Fruit fly (Drosophila melanogaster) whole organism, embryonic: ENCODE results near the gene CHOp24.

Experiments used
- Abd-B ChIP-seq: fragments of 200-800 bp; sonication (Bioruptor generic); optimal IDR thresholded peaks from 2 replicates; lab custom pipeline; 2018; ENCODE audit warnings: missing biosample characterization, mild to moderate bottlenecking, missing genetic modification characterization, moderate library complexity
- Atf6 ChIP-seq: fragments of 200-800 bp; sonication (Bioruptor generic); IDR thresholded peaks from 2 replicates; pipeline ENCODE4 v1.3.6; 2022; ENCODE audit warnings: missing biosample characterization, missing genetic modification characterization
- CG11723 ChIP-seq: fragments of 200-800 bp; sonication (Bioruptor generic); optimal IDR thresholded peaks from 2 replicates; lab custom pipeline; 2017; ENCODE audit warnings: missing biosample characterization, mild to moderate bottlenecking, missing genetic modification characterization
- CG12391 ChIP-seq: fragments of 200-800 bp; sonication (Bioruptor generic); optimal IDR thresholded peaks from 3 replicates; lab custom pipeline; 2018; ENCODE audit warnings: missing biosample characterization, mild to moderate bottlenecking, missing genetic modification characterization, moderate library complexity
- CG14710 ChIP-seq: fragments of 200-800 bp; sonication (Bioruptor generic); optimal IDR thresholded peaks from 3 replicates; lab custom pipeline; 2019; ENCODE audit warnings: missing biosample characterization, mild to moderate bottlenecking, missing genetic modification characterization, moderate library complexity
- CG14965 ChIP-seq: fragments of 200-800 bp; sonication (Bioruptor generic); optimal IDR thresholded peaks from 2 replicates; lab custom pipeline; 2016; ENCODE audit warnings: missing biosample characterization, missing genetic modification characterization, borderline replicate concordance
- CG16813 ChIP-seq: fragments of 200-800 bp; sonication (Bioruptor generic); IDR thresholded peaks from 3 replicates; pipeline ENCODE4 v1.3.6; 2022; ENCODE audit warnings: missing biosample characterization, missing genetic modification characterization; ENCODE audit not compliant: partially characterized antibody
- CG16863 ChIP-seq: fragments of 200-800 bp; sonication (Bioruptor generic); optimal IDR thresholded peaks from 3 replicates; lab custom pipeline; 2016; ENCODE audit warnings: missing biosample characterization, missing genetic modification characterization
- CG1832 ChIP-seq: fragments of 200-800 bp; sonication (Bioruptor generic); optimal IDR thresholded peaks from 2 replicates; lab custom pipeline; 2017; ENCODE audit warnings: missing biosample characterization, mild to moderate bottlenecking, missing genetic modification characterization, inconsistent platforms
- CG2889 ChIP-seq: fragments of 200-800 bp; sonication (Bioruptor generic); IDR thresholded peaks from 3 replicates; pipeline ENCODE4 v1.3.6; 2022; ENCODE audit warnings: missing biosample characterization, missing genetic modification characterization
- CG31388 ChIP-seq: fragments of 200-800 bp; sonication (Bioruptor generic); optimal IDR thresholded peaks from 2 replicates; lab custom pipeline; 2016; ENCODE audit warnings: missing biosample characterization, missing genetic modification characterization
- CG34376 ChIP-seq: fragments of 200-800 bp; sonication (Bioruptor generic); optimal IDR thresholded peaks from 2 replicates; lab custom pipeline; 2018; ENCODE audit warnings: missing biosample characterization, mild to moderate bottlenecking, missing genetic modification characterization
- CG7963 ChIP-seq: fragments of 200-800 bp; sonication (Bioruptor generic); IDR thresholded peaks from 3 replicates; pipeline ENCODE4 v1.3.6; 2022; ENCODE audit warnings: missing biosample characterization, missing genetic modification characterization; ENCODE audit not compliant: partially characterized antibody
- CG8765 ChIP-seq: fragments of 200-800 bp; sonication (Bioruptor generic); IDR thresholded peaks from 2 replicates; pipeline ENCODE4 v1.3.6; 2022; ENCODE audit warnings: missing biosample characterization, missing genetic modification characterization
- CG9876 ChIP-seq: fragments of 200-800 bp; sonication (Bioruptor generic); optimal IDR thresholded peaks from 2 replicates; lab custom pipeline; 2016; ENCODE audit warnings: missing biosample characterization, missing genetic modification characterization
- Dp ChIP-seq: fragments of 200-800 bp; sonication (Bioruptor generic); optimal IDR thresholded peaks from 2 replicates; lab custom pipeline; 2018; ENCODE audit warnings: missing biosample characterization, mild to moderate bottlenecking, missing genetic modification characterization, moderate library complexity
- E2f1 ChIP-seq: fragments of 200-800 bp; sonication (Bioruptor generic); IDR thresholded peaks from 2 replicates; pipeline ENCODE4 v1.3.6; 2022; ENCODE audit warnings: missing biosample characterization, missing genetic modification characterization
- HHEX ChIP-seq: fragments of 200-800 bp; sonication (Bioruptor generic); optimal IDR thresholded peaks from 3 replicates; lab custom pipeline; 2017; ENCODE audit warnings: missing biosample characterization, mild to moderate bottlenecking, missing genetic modification characterization, missing genetic modification reagents
- Hey ChIP-seq: fragments of 200-800 bp; sonication (Bioruptor generic); optimal IDR thresholded peaks from 3 replicates; lab custom pipeline; 2018; ENCODE audit warnings: missing biosample characterization, mild to moderate bottlenecking, missing genetic modification characterization
- Hr51 ChIP-seq, 2 experiments: fragments of 200-800 bp; sonication (Bioruptor generic); optimal IDR thresholded peaks; 2 replicates in 1 of 2; 3 replicates in 1 of 2; lab custom pipeline; 2016 to 2018; ENCODE audit warnings: missing biosample characterization in 2 of 2, missing genetic modification characterization in 2 of 2, mild to moderate bottlenecking in 1 of 2, moderate library complexity in 1 of 2
- Mes4 ChIP-seq: fragments of 200-800 bp; sonication (Bioruptor generic); optimal IDR thresholded peaks from 2 replicates; lab custom pipeline; 2016; ENCODE audit warnings: missing biosample characterization, missing genetic modification characterization
- Myb ChIP-seq: fragments of 200-800 bp; sonication (Bioruptor generic); optimal IDR thresholded peaks from 2 replicates; lab custom pipeline; 2016; ENCODE audit warnings: missing biosample characterization, missing genetic modification characterization
- NC2α ChIP-seq: fragments of 200-800 bp; sonication (Bioruptor generic); optimal IDR thresholded peaks from 2 replicates; lab custom pipeline; 2016; ENCODE audit warnings: missing biosample characterization, missing genetic modification characterization
- Six4 ChIP-seq: fragments of 200-800 bp; sonication (Bioruptor generic); optimal IDR thresholded peaks from 2 replicates; lab custom pipeline; 2016; ENCODE audit warnings: missing biosample characterization, missing genetic modification characterization
- Vsx1 ChIP-seq: fragments of 200-800 bp; sonication (Bioruptor generic); optimal IDR thresholded peaks from 2 replicates; lab custom pipeline; 2017; ENCODE audit warnings: missing biosample characterization, mild to moderate bottlenecking, missing genetic modification characterization, missing genetic modification reagents
- Xbp1 ChIP-seq: fragments of 200-800 bp; sonication (Bioruptor generic); optimal IDR thresholded peaks from 3 replicates; lab custom pipeline; 2016; ENCODE audit warnings: missing biosample characterization, mild to moderate bottlenecking, missing genetic modification characterization
- ara ChIP-seq: fragments of 200-800 bp; sonication (Bioruptor generic); IDR thresholded peaks from 2 replicates; pipeline ENCODE4 v1.3.6; 2022; ENCODE audit warnings: missing biosample characterization, missing genetic modification characterization
- cg ChIP-seq: fragments of 200-800 bp; sonication (Bioruptor generic); optimal IDR thresholded peaks from 3 replicates; lab custom pipeline; 2019; ENCODE audit warnings: missing biosample characterization, mild to moderate bottlenecking, missing genetic modification characterization, moderate library complexity
- chm ChIP-seq: fragments of 200-800 bp; sonication (Bioruptor generic); IDR thresholded peaks from 2 replicates; pipeline ENCODE4 v1.3.6; 2022; ENCODE audit warnings: missing biosample characterization, missing genetic modification characterization
- corto ChIP-seq: fragments of 200-800 bp; sonication (Bioruptor generic); optimal IDR thresholded peaks from 2 replicates; lab custom pipeline; 2016; ENCODE audit warnings: missing biosample characterization, mild to moderate bottlenecking, missing genetic modification characterization, moderate library complexity
- crp ChIP-seq, 2 experiments: fragments of 200-800 bp; sonication (Bioruptor generic); optimal IDR thresholded peaks; 2 replicates in 1 of 2; 3 replicates in 1 of 2; lab custom pipeline; 2017; ENCODE audit warnings: missing biosample characterization in 2 of 2, missing genetic modification characterization in 2 of 2, mild to moderate bottlenecking in 1 of 2, moderate library complexity in 1 of 2
- cwo ChIP-seq: fragments of 200-800 bp; sonication (Bioruptor generic); optimal IDR thresholded peaks from 3 replicates; lab custom pipeline; 2017; ENCODE audit warnings: missing biosample characterization, missing genetic modification characterization, mild to moderate bottlenecking, moderate library complexity, missing genetic modification reagents
- dysf ChIP-seq: fragments of 200-800 bp; sonication (Bioruptor generic); IDR thresholded peaks from 3 replicates; pipeline ENCODE4 v1.3.6; 2022; ENCODE audit warnings: missing biosample characterization, missing genetic modification characterization
- ewg ChIP-seq: fragments of 200-800 bp; sonication (Bioruptor generic); optimal IDR thresholded peaks from 3 replicates; lab custom pipeline; 2017; ENCODE audit warnings: mild to moderate bottlenecking, missing biosample characterization, missing genetic modification reagents, missing genetic modification characterization
- gce ChIP-seq: fragments of 200-800 bp; sonication (Bioruptor generic); IDR thresholded peaks from 3 replicates; pipeline ENCODE4 v1.3.6; 2022; ENCODE audit warnings: missing biosample characterization, missing genetic modification characterization
- gro ChIP-seq: fragments of 200-800 bp; sonication (Bioruptor generic); optimal IDR thresholded peaks from 2 replicates; lab custom pipeline; 2016; ENCODE audit warnings: missing biosample characterization, missing genetic modification characterization
- hb ChIP-seq: fragments of 200-800 bp; sonication (Bioruptor generic); IDR thresholded peaks from 3 replicates; pipeline ENCODE4 v1.3.6; 2022; ENCODE audit warnings: missing biosample characterization, missing genetic modification characterization; ENCODE audit not compliant: partially characterized antibody
- ind ChIP-seq: fragments of 200-800 bp; sonication (Bioruptor generic); optimal IDR thresholded peaks from 3 replicates; lab custom pipeline; 2016; ENCODE audit warnings: missing biosample characterization, missing genetic modification characterization
- inv ChIP-seq: fragments of 200-800 bp; sonication (Bioruptor generic); IDR thresholded peaks from 2 replicates; pipeline ENCODE4 v1.3.6; 2022; ENCODE audit warnings: missing biosample characterization, missing genetic modification characterization; ENCODE audit not compliant: partially characterized antibody
- jumu ChIP-seq: fragments of 200-800 bp; sonication (Bioruptor generic); optimal IDR thresholded peaks from 3 replicates; lab custom pipeline; 2016; ENCODE audit warnings: missing biosample characterization, missing genetic modification characterization
- luna ChIP-seq: fragments of 200-800 bp; sonication (Bioruptor generic); optimal IDR thresholded peaks from 2 replicates; lab custom pipeline; 2016; ENCODE audit warnings: missing biosample characterization, missing genetic modification characterization
- mirr ChIP-seq: fragments of 200-800 bp; sonication (Bioruptor generic); optimal IDR thresholded peaks from 3 replicates; lab custom pipeline; 2018; ENCODE audit warnings: missing biosample characterization, mild to moderate bottlenecking, missing genetic modification characterization
- mld ChIP-seq: fragments of 200-800 bp; sonication (Bioruptor generic); IDR thresholded peaks from 3 replicates; pipeline ENCODE4 v1.3.6; 2022; ENCODE audit warnings: missing biosample characterization, missing genetic modification characterization; ENCODE audit not compliant: partially characterized antibody
- onecut ChIP-seq: fragments of 200-800 bp; sonication (Bioruptor generic); IDR thresholded peaks from 2 replicates; pipeline ENCODE4 v1.3.6; 2022; ENCODE audit warnings: missing biosample characterization, missing genetic modification characterization
- sd ChIP-seq: fragments of 200-800 bp; sonication (Bioruptor generic); optimal IDR thresholded peaks from 3 replicates; lab custom pipeline; 2018; ENCODE audit warnings: missing biosample characterization, mild to moderate bottlenecking, missing genetic modification characterization, moderate library complexity
- sisA ChIP-seq: fragments of 200-800 bp; sonication (Bioruptor generic); IDR thresholded peaks from 2 replicates; pipeline ENCODE4 v1.3.6; 2022; ENCODE audit warnings: missing biosample characterization, missing genetic modification characterization
- unc-4 ChIP-seq: fragments of 200-800 bp; sonication (Bioruptor generic); IDR thresholded peaks from 2 replicates; pipeline ENCODE4 v1.3.6; 2022; ENCODE audit warnings: missing biosample characterization, missing genetic modification characterization; ENCODE audit not compliant: partially characterized antibody
- wor ChIP-seq: fragments of 200-800 bp; sonication (Bioruptor generic); IDR thresholded peaks from 2 replicates; pipeline ENCODE4 v1.3.6; 2022; ENCODE audit warnings: missing biosample characterization, missing genetic modification characterization

Gene CHOp24

DNA sequence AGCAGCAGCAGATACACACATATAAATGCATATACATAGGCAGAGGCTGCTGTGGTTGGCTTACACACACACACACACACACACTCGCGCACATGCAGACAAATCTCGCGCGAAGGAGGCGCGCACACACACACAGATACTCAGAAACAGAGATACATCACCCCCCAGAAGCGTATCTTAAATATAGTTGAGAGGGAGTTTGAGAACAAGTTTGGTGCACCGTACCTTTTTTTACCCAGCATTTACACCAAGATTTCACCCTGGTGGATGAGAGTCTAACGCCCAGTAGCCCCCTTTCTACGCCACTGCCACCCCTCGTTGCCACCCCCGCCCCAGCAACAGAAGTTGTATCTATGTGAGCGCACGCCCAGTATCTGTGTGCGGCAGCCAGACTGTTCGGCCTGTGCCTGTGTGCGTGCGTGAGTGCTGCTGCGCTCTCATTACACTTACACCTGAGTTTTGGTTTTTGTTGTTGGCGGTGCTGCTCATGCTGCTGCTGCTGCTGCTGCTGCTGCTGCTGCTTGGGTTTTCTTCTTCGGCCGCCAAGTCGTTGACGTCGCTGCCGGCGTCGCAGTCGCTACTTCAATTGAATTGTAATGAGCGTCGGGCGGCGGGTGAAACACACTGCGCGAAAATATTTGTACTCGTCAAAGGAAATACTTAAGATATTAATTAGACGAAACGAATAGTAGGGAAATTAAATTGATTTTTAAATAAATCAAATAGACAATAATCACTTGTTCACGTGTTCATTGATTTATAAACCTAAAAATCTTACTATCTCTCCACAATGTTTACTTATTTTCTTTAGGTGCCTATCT lies 49.5 kb downstream of the CHOp24 start (continued):
- TF ChIP-seq ind (GFP tag; lab: Kevin White, UChicago) (peak; percentile 79), crp (GFP tag; optimal IDR thresholded peaks at IDR 0.05; lab: Kevin White, UChicago) (peak in 1 of 2 experiments; percentile 49), CG16813 (no peak), gce (GFP tag; lab: Robert Waterston, UW) (peak; percentile 88), CG12391 (peak; percentile 78), E2f1 (GFP tag; lab: Robert Waterston, UW) (peak; percentile 88), CG1832 (GFP tag; lab: Kevin White, UChicago) (peak; percentile 31), wor (GFP tag; lab: Robert Waterston, UW) (peak; percentile 83), CG2889 (GFP tag; lab: Robert Waterston, UW) (peak; percentile 87), HHEX (GFP tag; lab: Kevin White, UChicago) (peak; percentile 78), Myb (GFP tag; lab: Kevin White, UChicago) (no peak), Mes4 (GFP tag; lab: Kevin White, UChicago) (peak; percentile 39), ara (GFP tag; lab: Robert Waterston, UW) (peak; percentile 95), sisA (peak; percentile 91), chm (GFP tag; lab: Robert Waterston, UW) (peak; percentile 95), gro (GFP tag; lab: Kevin White, UChicago) (no peak), inv (no peak), Xbp1 (GFP tag; lab: Kevin White, UChicago) (peak; percentile 85), CG9876 (GFP tag; lab: Kevin White, UChicago) (peak; percentile 28), Six4 (peak; percentile 84), CG8765 (GFP tag; lab: Robert Waterston, UW) (peak; percentile 91), CG31388 (GFP tag; lab: Kevin White, UChicago) (peak; percentile 42), CG14710 (tag; lab: Kevin White, UChicago) (peak; percentile 51), jumu (peak; percentile 67), sd (tag; lab: Kevin White, UChicago) (peak; percentile 8), hb (GFP tag; lab: Robert Waterston, UW) (no peak), CG11723 (peak; percentile 61), cwo (GFP tag; lab: Kevin White, UChicago) (peak; percentile 68), luna (GFP tag; lab: Kevin White, UChicago) (no peak), CG14965 (GFP tag; lab: Kevin White, UChicago) (no peak), dysf (GFP tag; lab: Robert Waterston, UW) (peak; percentile 92), ewg (GFP tag; lab: Kevin White, UChicago) (peak; percentile 90), Abd-B (GFP tag; lab: Kevin White, UChicago) (peak; percentile 85), cg (GFP tag; lab: Kevin White, UChicago) (peak; percentile 96), CG34376 (no peak), Hey (peak; percentile 50), onecut (peak; percentile 81), Dp (GFP tag; lab: Kevin White, UChicago) (no peak), CG16863 (GFP tag; lab: Kevin White, UChicago) (peak; percentile 51), mirr (GFP tag; lab: Kevin White, UChicago) (peak; percentile 28), corto (GFP tag; lab: Kevin White, UChicago) (no peak), unc-4 (GFP tag; lab: Robert Waterston, UW) (no peak), Hr51 (GFP tag; optimal IDR thresholded peaks at IDR 0.05; lab: Kevin White, UChicago) (peak in 1 of 2 experiments; percentile 64), Vsx1 (GFP tag; lab: Kevin White, UChicago) (peak; percentile 15), mld (no peak), NC2α (GFP tag; lab: Kevin White, UChicago) (no peak), CG7963 (GFP tag; lab: Robert Waterston, UW) (no peak), Atf6 (GFP tag; lab: Robert Waterston, UW) (peak; percentile 81)
